Worm (Caenorhabditis elegans): Measurements from ENCODE around the gene swsn-7.

ce11 chrII:8034617-8035016 is 7.1 kb upstream of the swsn-7 start:
- no peak for TF ChIP-seq ceh-48 (tag; optimal IDR thresholded peaks at IDR 0.05)
- no peak for TF ChIP-seq pag-3 (tag; optimal IDR thresholded peaks at IDR 0.05; ENCODE audit: borderline replicate concordance)
- no peak for TF ChIP-seq fkh-10 (GFP tag; optimal IDR thresholded peaks at IDR 0.05)
- no peak for TF ChIP-seq pha-2 (tag; optimal IDR thresholded peaks at IDR 0.05)
- TF ChIP-seq mec-3 (tag; optimal IDR thresholded peaks at IDR 0.05; ENCODE audit: borderline replicate concordance) = no peak
